Worm (Caenorhabditis elegans) whole organism, late embryonic: ENCODE data around the gene ttr-50.

Experiments
- ceh-2 ChIP-seq: sonication (generic microtip); optimal IDR thresholded peaks from 2 replicates; lab custom pipeline; 2016; ENCODE audit warnings: missing genotype, missing genetic modification characterization, missing compliant biosample characterization
- ceh-22 ChIP-seq: sonication (generic microtip); optimal IDR thresholded peaks from 2 replicates; lab custom pipeline; 2017; ENCODE audit warnings: missing biosample characterization, missing genetic modification characterization
- ceh-31 ChIP-seq: sonication (generic microtip); optimal IDR thresholded peaks from 2 replicates; lab custom pipeline; 2016; ENCODE audit warnings: missing genetic modification characterization, missing compliant biosample characterization
- dmd-4 ChIP-seq: sonication (generic microtip); optimal IDR thresholded peaks from 2 replicates; lab custom pipeline; 2016; ENCODE audit warnings: borderline replicate concordance, missing genetic modification characterization, missing compliant biosample characterization
- dve-1 ChIP-seq: sonication (generic microtip); optimal IDR thresholded peaks from 2 replicates; lab custom pipeline; 2017; ENCODE audit warnings: antibody characterized with exemption, mild to moderate bottlenecking, missing genetic modification characterization, missing compliant biosample characterization
- lim-6 ChIP-seq: sonication (generic microtip); optimal IDR thresholded peaks from 2 replicates; lab custom pipeline; 2016; ENCODE audit warnings: missing genetic modification characterization, missing compliant biosample characterization
- nhr-11 ChIP-seq: fragments of 150-350 bp; optimal IDR thresholded peaks from 2 replicates; lab custom pipeline; 2014; ENCODE audit warnings: missing biosample characterization, missing genetic modification characterization
- rnt-1 ChIP-seq: sonication (generic microtip); optimal IDR thresholded peaks from 2 replicates; lab custom pipeline; 2016; ENCODE audit warnings: missing genetic modification characterization, missing compliant biosample characterization

DNA sequence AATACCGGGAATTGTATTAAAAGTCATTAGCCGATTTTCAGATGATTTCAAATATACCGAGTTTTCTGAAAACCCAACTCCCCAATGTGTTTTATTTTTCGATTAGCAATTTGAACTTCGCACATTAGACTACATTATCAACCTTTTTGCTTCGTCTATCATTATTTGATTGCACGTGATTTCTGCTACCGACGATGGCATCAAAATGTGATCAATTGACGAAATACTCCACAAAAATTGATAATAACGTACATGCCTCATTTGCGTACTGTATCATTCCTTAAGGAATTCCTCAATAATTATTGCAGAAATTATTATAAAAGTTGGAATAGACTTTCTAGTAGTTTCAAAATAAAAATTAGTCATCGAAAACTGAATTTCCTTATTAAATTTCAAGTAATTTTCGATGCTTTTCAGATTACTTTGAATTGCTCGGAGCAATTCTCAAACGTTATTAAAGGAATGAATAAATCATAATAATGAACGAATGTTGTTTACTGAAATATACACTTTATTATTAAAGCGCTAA is 17.0 kb downstream of the ttr-50 start:
- TF ChIP-seq ceh-2: no peak
- no peak for TF ChIP-seq rnt-1 (tag; lab: Kevin White, UChicago)
- no peak for TF ChIP-seq dmd-4 (tag; lab: Kevin White, UChicago)
- TF ChIP-seq ceh-31 (tag; lab: Kevin White, UChicago): no peak
- no peak for TF ChIP-seq lim-6 (tag; lab: Kevin White, UChicago)
- TF ChIP-seq ceh-22: no peak
- TF ChIP-seq nhr-11 (tag; lab: Kevin White, UChicago): no peak
- no peak for TF ChIP-seq dve-1 (tag; lab: Kevin White, UChicago)
